Worm (Caenorhabditis elegans): Measurements from ENCODE around the gene lys-4.
A peak's percentile ranks its signal among the peaks of the same experiment; 100 is the strongest.

The lys-4 gene

DNA sequence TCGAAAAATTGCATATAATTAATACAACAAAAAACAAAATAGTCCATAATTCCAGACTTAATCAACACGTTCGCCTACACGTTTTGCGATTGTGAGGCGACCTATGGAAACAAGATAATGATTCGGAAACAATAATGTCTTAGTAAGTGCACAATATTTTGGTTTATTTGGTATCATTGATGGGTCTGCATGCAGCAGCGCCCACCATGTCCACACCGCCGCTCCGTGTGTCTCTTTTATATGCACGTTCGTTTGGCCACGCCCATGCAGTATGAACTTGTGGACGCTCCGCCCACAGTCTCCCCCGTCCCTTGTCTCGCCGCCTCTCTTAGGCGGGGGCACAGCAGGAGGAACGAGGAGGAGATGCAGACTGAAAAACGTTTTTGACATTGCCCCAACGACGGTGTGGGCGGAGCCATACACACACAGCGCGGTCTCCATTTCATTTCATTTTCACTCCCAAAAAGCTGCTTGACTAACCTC lies 28.7 kb downstream of the lys-4 start, which contains the start of gene mig-38 (continued):
- TF ChIP-seq ceh-32 (tag; optimal IDR thresholded peaks at IDR 0.05; ENCODE audit: poor library complexity) (no peak), dmd-6 (GFP tag; IDR thresholded peaks at IDR 0.05) (peak; percentile 39), ctbp-1 (GFP tag; IDR thresholded peaks at IDR 0.05) (peak; percentile 12; the same call in 1 of the 2 replicates), zfp-2 (tag; optimal IDR thresholded peaks at IDR 0.05) (no peak), unc-130 (GFP tag; optimal IDR thresholded peaks at IDR 0.05) (no peak), duxl-1 (tag; optimal IDR thresholded peaks at IDR 0.05; ENCODE audit: poor library complexity) (no peak), mes-2 (tag; optimal IDR thresholded peaks at IDR 0.05; ENCODE audit: poor library complexity, severe bottlenecking) (peak; percentile 47), skn-1 (tag; optimal IDR thresholded peaks at IDR 0.05) (no peak), nhr-25 (tag; optimal IDR thresholded peaks at IDR 0.05; ENCODE audit: borderline replicate concordance, insufficient read depth) (no peak)

DNA sequence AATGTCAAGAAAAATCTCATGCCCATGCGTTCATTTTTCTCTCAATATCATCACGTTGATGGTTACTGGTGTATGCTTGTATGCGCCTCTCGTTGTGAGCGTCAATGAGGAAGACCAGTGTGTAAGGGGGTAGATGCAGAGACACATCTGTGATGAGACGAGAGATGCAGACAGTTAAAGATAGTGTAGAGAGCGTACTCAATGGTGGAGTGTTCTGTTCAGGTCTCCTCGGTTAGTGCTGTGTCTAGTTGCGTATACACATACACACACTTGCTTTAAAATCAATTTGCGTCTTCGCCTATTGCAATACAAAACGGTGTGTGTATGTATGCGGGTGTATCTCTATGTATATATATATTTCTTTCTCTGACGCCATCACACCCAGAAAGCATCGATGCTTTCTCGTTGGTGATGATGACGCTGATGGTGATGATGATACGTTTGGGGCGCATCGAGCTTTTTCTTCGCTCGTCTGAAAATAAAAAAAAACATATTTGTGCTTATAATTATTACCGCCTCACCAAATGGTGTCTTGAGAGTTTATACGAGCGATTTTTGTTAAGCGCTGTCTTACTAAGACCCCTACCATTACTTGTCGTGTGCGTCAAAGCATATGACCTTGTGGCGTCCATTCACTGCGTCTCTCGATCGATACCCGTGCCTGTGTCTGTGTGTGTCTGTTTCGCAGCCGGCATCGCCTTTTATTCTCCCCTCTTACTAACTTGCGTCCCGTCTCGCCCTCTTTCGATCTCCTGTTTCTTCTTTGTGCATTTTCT lies 29.4 kb downstream of the lys-4 start, which contains the start of gene F40F11.3:
Gene F40F11.3 (minus strand): TSS at position 589 of the 776 bp plus-strand sequence.
- TF ChIP-seq unc-39 (tag; optimal IDR thresholded peaks at IDR 0.05) = no peak
- TF ChIP-seq nhr-111 (GFP tag; optimal IDR thresholded peaks at IDR 0.05) = no peak
- TF ChIP-seq sdz-12 (GFP tag; optimal IDR thresholded peaks at IDR 0.05) = no peak
- no peak for TF ChIP-seq set-16 (GFP tag; IDR thresholded peaks at IDR 0.05)
- no peak for TF ChIP-seq lin-29 (GFP tag; IDR thresholded peaks at IDR 0.05)
- TF ChIP-seq php-3 (GFP tag; IDR thresholded peaks at IDR 0.05) = peak; percentile 77
- peak; percentile 96 for TF ChIP-seq aha-1 (tag)
- TF ChIP-seq arid-1 (GFP tag; conservative IDR thresholded peaks at IDR 0.05) = peak; percentile 73
- TF ChIP-seq unc-62 (GFP tag; optimal IDR thresholded peaks at IDR 0.05 in 1 of 2) = peak in 1 of 2 experiments; percentile 99
- TF ChIP-seq unc-62 (tag; optimal IDR thresholded peaks at IDR 0.05) = no peak
- no peak for TF ChIP-seq nhr-10 (tag; optimal IDR thresholded peaks at IDR 0.05)
- TF ChIP-seq lin-15B (tag; optimal IDR thresholded peaks at IDR 0.05) = no peak
- no peak for TF ChIP-seq Y5F2A.4 (GFP tag; optimal IDR thresholded peaks at IDR 0.05)
- TF ChIP-seq T20F7.1 (GFP tag; optimal IDR thresholded peaks at IDR 0.05) = peak; percentile 79
- no peak for TF ChIP-seq snpc-4 (tag; optimal IDR thresholded peaks at IDR 0.05)
- no peak for TF ChIP-seq saeg-2 (GFP tag; IDR thresholded peaks at IDR 0.05)
- TF ChIP-seq zfp-3 (GFP tag; conservative IDR thresholded peaks at IDR 0.05) = peak; percentile 58; the same call in 1 of the 2 replicates
- TF ChIP-seq F37D6.2 (tag; optimal IDR thresholded peaks at IDR 0.05) = peak; percentile 68
- TF ChIP-seq zfp-2 (tag; optimal IDR thresholded peaks at IDR 0.05) = peak; percentile 67
- TF ChIP-seq gei-8 (GFP tag; optimal IDR thresholded peaks at IDR 0.05) = peak; percentile 59
- no peak for TF ChIP-seq Y48G9A.11 (GFP tag; IDR thresholded peaks at IDR 0.05)
- TF ChIP-seq dpl-1 (GFP tag; optimal IDR thresholded peaks at IDR 0.05) = peak; percentile 57
- TF ChIP-seq mdt-29 (GFP tag; IDR thresholded peaks at IDR 0.05) = no peak; the same call in 1 of the 2 replicates
- TF ChIP-seq egl-27 (tag; optimal IDR thresholded peaks at IDR 0.05) = no peak
- TF ChIP-seq ces-1 (GFP tag; optimal IDR thresholded peaks at IDR 0.05) = peak; percentile 56
- no peak for TF ChIP-seq F26F4.8 (GFP tag; conservative IDR thresholded peaks at IDR 0.05)
- TF ChIP-seq mes-2 (tag; optimal IDR thresholded peaks at IDR 0.05; ENCODE audit: poor library complexity, severe bottlenecking) = peak; percentile 83
- TF ChIP-seq lin-38 (GFP tag; IDR thresholded peaks at IDR 0.05) = peak; percentile 67
- no peak; the same call in 1 of the 2 replicates for TF ChIP-seq lin-1 (GFP tag; IDR thresholded peaks at IDR 0.05)
- no peak for TF ChIP-seq spr-3 (GFP tag; optimal IDR thresholded peaks at IDR 0.05)
- no peak for TF ChIP-seq daf-8 (GFP tag; IDR thresholded peaks at IDR 0.05)
- TF ChIP-seq madf-5 (GFP tag; IDR thresholded peaks at IDR 0.05) = no peak
- TF ChIP-seq aly-2 (tag; optimal IDR thresholded peaks at IDR 0.05) = no peak
- no peak for TF ChIP-seq lir-3 (tag; optimal IDR thresholded peaks at IDR 0.05)
- no peak for TF ChIP-seq ztf-11 (tag; optimal IDR thresholded peaks at IDR 0.05)
- TF ChIP-seq ctbp-1 (GFP tag; IDR thresholded peaks at IDR 0.05) = peak; percentile 74
- no peak; the same call in 1 of the 2 replicates for TF ChIP-seq madf-9 (GFP tag; conservative IDR thresholded peaks at IDR 0.05)
- TF ChIP-seq tag-97 (GFP tag; IDR thresholded peaks at IDR 0.05) = no peak
- TF ChIP-seq ceh-20 (GFP tag; IDR thresholded peaks at IDR 0.05) = peak; percentile 38; the same call in 1 of the 2 replicates
- TF ChIP-seq nhr-237 (tag; optimal IDR thresholded peaks at IDR 0.05) = no peak
- TF ChIP-seq cey-2 (tag; optimal IDR thresholded peaks at IDR 0.05; ENCODE audit: borderline replicate concordance, insufficient read depth) = no peak

Data from whole organism, L4 larva.